Worm (Caenorhabditis elegans): ENCODE data around the gene T22B7.22.

The T22B7.22 gene

DNA sequence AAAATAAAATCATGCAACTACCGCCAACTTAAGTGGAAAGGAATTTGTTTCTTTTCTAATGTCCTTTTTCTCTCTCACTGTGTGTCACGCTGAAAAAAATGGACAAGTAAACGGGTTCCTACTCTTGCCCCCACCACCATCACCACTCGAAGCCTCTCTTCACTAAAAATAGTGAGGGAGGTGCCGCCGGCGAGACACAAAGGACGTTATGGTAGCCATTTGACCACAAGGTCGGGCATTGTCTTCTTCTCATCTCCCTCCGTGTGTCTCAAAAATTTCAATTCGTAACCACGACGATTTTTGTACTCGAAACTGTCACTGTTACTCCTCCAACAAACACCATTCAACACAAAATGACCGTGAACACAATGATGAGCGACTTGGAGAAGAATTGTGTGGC is at the start of gene T22B7.22:
Gene T22B7.22, plus strand, starts transcription at position 354 of the 400 bp plus-strand sequence.
- no peak for TF ChIP-seq him-1 (tag; optimal IDR thresholded peaks at IDR 0.05)
- TF ChIP-seq dao-5 (tag; optimal IDR thresholded peaks at IDR 0.05), result no peak
- no peak for TF ChIP-seq W03F9.2 (tag; optimal IDR thresholded peaks at IDR 0.05)

DNA sequence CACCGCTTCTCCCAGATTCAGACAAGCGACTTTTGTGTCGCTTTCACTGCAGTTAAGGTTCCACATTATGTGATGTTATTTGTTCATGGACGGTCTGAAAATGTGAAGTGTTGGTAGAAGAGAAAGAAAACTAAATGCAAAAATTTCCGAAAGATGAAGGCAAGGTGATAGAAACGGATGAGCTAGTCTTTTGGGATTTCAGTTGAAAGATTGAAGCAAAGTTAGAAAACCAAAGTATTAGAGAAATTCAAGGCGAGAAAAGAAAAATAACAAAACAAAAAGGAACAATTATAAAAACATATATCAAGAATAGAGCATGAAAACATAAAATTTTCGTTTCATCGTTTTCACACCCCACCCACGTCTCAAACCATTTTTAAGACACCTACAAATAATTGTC is 48.6 kb upstream of the T22B7.22 start, which contains the start of gene octr-1:
Gene octr-1, minus strand, starts transcription at position 101 of the 400 bp plus-strand sequence.
- TF ChIP-seq him-1 (tag; optimal IDR thresholded peaks at IDR 0.05) (no peak), dao-5 (tag; optimal IDR thresholded peaks at IDR 0.05) (no peak), W03F9.2 (tag; optimal IDR thresholded peaks at IDR 0.05) (no peak)

DNA sequence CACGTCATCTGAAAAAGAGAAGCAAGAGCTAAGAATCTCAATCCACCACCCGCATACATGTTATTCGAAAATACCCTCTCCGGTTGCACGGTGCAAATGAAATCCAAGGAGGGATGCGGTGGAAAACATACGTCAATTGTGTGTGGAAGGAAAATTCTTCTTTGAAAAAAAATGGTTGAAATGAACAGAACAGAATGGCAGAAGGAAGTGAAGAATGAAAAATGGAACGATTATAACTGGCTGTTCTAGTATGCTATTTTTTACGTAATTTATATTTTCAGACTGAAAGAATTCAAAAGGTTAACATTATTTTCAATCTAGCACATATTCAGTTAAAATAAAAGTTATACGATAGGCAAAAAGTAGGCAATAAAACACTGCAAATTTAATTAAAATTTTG is 43.8 kb upstream of the T22B7.22 start:
- TF ChIP-seq W03F9.2 (tag; optimal IDR thresholded peaks at IDR 0.05), result no peak
- TF ChIP-seq him-1 (tag; optimal IDR thresholded peaks at IDR 0.05), result no peak
- no peak for TF ChIP-seq dao-5 (tag; optimal IDR thresholded peaks at IDR 0.05)

DNA sequence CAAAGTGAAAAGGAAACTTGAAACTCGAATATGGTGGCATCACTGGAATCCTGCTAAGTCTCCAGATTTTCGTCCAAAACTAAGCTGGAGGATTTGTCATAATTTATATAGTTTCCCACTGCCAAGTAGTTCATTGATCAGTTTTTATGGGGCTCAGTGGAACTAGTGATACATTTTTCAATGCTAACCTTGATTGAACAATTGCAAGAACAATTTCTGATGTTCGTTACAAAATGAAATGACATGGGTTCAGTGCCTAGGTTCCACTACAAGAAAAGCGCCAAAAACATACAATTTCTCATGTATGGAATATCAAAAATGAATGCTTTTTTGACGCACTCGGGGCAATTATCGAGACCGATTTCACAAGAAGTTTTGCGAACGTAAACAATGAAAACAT is 38.0 kb upstream of the T22B7.22 start:
- TF ChIP-seq W03F9.2 (tag; optimal IDR thresholded peaks at IDR 0.05), result no peak
- no peak for TF ChIP-seq him-1 (tag; optimal IDR thresholded peaks at IDR 0.05)
- TF ChIP-seq dao-5 (tag; optimal IDR thresholded peaks at IDR 0.05), result no peak

DNA sequence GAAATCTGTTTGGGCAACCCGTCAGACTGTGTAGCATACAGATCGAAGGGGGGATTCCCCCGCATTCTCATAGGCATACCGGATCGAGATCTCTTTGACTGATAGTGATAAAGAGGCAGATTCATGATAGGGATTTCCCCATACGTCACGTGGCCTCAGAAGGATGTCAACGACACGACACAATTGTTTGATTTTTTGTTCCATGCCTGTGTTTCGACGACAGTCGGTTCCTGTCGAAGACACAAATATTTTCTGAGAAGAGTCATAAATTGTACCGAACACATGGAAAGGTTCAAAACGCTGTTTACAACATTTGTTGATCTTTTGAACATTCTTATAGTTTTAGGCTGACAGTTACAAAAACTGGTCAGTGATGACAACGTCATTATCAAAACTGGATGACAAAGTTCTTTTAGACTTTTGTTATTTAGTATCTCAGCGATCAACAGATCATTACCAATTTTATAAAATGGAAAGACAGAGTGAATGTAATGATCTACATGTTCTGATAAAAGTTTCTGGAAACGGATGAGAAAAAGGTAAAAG is 31.3 kb upstream of the T22B7.22 start:
- TF ChIP-seq W03F9.2 (tag; optimal IDR thresholded peaks at IDR 0.05), result no peak
- TF ChIP-seq dao-5 (tag; optimal IDR thresholded peaks at IDR 0.05), result no peak
- TF ChIP-seq him-1 (tag; optimal IDR thresholded peaks at IDR 0.05), result no peak

DNA sequence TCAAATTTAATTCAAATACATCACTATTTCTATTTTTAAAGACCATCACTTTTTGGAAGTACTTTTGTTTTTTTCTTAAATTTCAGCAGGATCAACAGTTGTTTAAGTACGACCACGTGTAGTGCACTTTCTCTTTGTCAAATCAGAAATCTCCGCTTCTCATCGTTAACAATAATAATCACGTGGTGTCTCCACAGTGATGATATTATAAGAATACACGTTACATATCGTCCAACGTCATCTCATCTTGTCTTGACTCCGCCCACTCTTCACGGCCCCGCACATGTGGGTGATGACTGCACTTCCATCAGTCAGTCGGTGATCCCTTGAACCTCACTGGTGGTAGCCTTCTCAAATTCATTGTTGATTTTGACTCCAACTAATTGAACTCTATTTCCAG is 29.8 kb upstream of the T22B7.22 start, which contains the start of gene argn-1:
Gene argn-1, plus strand, starts transcription at position 83 of the 400 bp plus-strand sequence.
- TF ChIP-seq W03F9.2 (tag; optimal IDR thresholded peaks at IDR 0.05) (no peak), dao-5 (tag; optimal IDR thresholded peaks at IDR 0.05) (no peak), him-1 (tag; optimal IDR thresholded peaks at IDR 0.05) (no peak)

DNA sequence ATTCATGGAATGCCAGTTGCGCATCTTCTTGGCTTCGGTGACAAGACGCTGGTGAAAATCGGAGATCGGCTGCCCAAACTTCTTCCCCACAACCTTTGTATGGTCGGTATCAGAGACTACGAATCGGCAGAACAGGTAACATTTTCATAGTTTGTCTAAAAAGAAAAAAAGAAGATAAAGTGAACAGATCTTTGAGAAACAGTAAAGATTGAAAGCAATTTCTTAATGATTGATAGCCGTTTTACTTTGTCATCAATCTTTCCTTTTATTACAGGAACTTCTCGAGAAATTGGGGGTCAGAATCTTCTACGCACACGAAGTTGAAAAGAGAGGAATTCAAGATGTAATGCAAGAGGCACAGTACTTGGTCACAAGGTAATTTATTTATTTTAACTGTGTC is 28.8 kb upstream of the T22B7.22 start:
- no peak for TF ChIP-seq dao-5 (tag; optimal IDR thresholded peaks at IDR 0.05)
- no peak for TF ChIP-seq W03F9.2 (tag; optimal IDR thresholded peaks at IDR 0.05)
- TF ChIP-seq him-1 (tag; optimal IDR thresholded peaks at IDR 0.05), result no peak

DNA sequence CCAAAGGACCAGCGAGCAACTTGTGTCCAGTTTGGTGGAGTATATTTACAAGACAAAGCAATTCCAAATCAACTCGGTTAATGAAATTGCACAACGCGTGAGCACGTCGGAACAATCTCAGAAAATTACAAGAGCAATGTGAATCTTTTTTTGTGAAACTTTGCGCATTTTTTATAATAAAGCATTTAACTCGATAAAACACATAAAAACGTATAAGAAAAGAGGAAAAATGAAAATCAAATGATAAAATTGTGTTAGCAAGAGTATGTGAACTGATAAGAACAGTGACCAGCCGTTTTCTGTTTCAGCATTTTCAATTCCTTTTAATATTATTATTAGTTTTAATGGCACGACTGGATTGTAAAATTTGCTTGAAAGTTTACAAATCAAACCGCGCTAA is 28.1 kb upstream of the T22B7.22 start, which contains the start of gene T22B7.8:
Gene T22B7.8, plus strand, starts transcription at position 301 of the 400 bp plus-strand sequence.
- no peak for TF ChIP-seq him-1 (tag; optimal IDR thresholded peaks at IDR 0.05)
- TF ChIP-seq W03F9.2 (tag; optimal IDR thresholded peaks at IDR 0.05), result no peak

DNA sequence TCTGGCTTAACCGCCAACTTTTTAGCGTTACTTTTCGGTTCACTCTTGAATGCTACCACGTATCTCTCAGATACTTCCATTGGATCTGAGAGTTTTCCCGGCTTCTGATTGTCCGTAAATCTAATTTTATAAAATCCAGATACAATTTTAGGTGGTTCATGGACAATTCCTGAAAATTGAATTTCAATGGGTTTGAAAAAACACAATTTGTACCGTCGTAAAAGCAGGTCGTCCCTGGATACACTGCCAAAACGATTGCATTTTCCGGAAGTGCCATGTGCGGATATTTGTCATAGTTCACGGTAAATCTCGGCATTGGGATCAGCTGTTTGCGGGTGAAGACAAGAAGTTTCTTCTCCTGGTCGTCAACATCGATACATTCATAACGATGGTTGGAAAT is 20.2 kb upstream of the T22B7.22 start:
- TF ChIP-seq dao-5 (tag; optimal IDR thresholded peaks at IDR 0.05) (no peak), him-1 (tag; optimal IDR thresholded peaks at IDR 0.05) (no peak), W03F9.2 (tag; optimal IDR thresholded peaks at IDR 0.05) (no peak)

DNA sequence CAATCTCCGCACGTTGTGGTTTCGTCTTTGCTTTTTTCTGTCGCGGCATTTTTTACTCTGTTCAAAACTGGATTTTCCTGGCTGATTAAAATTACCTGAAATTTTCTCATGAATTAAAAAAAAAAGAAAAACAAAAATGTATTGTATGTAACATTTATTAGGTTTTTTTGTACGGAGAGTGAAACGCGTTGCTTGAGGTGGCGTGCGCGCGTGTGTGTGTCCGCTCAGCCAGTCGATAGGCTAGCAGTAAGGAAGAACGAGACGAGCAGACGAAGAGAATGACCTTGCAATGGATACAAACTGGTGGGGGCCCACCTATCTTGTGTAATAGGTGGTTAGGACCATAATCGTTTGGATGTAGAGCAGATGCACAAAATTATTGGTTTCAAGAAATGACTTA is 18.5 kb upstream of the T22B7.22 start, which contains the start of gene T22B7.4:
Gene T22B7.4, minus strand, starts transcription at position 101 of the 400 bp plus-strand sequence.
- no peak for TF ChIP-seq dao-5 (tag; optimal IDR thresholded peaks at IDR 0.05)
- TF ChIP-seq him-1 (tag; optimal IDR thresholded peaks at IDR 0.05), result no peak
- no peak for TF ChIP-seq W03F9.2 (tag; optimal IDR thresholded peaks at IDR 0.05)

DNA sequence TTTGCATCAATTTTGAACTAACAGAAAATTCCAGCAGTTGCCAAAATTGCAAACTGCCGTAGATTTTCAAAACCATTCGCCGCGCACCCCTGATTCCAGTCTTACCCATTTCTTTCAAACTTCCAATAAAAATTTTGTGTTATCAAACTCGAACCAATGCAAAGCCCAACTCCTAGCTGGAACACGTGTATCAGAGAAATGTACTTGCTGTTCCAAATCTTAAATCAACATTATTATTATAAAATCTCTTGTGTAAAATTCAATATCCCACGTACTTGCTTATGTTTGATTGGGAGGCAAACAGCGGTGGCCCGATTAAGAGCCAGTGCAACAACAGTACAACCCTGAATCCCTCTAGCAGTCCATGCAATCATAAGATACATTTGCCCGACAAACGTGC is 15.7 kb upstream of the T22B7.22 start:
- TF ChIP-seq dao-5 (tag; optimal IDR thresholded peaks at IDR 0.05) (no peak), W03F9.2 (tag; optimal IDR thresholded peaks at IDR 0.05) (no peak), him-1 (tag; optimal IDR thresholded peaks at IDR 0.05) (no peak)

DNA sequence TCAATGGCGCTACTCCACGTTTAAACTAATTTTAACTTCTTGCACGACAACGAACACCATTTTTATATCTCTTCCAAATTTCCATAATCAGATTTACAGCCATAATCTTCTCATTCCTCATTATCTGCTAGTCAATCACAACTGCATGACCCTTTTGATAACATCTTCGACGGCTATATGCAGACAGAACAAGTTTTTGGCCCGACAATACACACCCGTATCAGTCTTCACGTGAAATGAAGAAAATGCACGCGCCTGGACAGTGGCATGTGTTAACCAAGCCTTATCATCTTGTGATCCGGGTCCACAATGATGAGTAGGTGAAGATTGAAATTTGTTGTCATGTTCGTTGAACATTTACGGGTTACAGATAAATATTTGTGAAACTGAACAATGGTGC is 14.2 kb upstream of the T22B7.22 start:
- TF ChIP-seq him-1 (tag; optimal IDR thresholded peaks at IDR 0.05), result no peak
- TF ChIP-seq dao-5 (tag; optimal IDR thresholded peaks at IDR 0.05), result no peak

DNA sequence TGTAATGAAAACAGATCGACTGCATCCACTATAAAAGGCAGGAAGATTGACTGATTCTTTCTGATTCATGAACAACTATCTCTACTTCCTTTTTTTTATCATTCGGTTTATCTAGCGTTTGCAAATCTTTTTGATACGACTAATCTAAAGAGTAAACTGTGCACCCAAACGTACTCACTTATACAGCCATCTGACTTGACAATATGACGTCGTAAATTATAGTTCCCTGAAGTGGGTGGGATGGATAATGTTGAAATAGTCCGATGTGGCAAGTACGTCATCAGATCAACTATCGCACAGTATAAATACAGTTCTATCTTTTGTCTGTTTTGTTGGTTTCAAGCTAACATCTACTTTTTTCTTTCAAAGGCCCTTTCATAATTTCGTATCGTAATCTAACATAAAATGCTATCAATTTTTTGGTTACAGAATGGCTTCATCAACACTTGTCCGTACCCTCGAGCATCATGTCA is 12.8 kb upstream of the T22B7.22 start, which contains the start of gene T22B7.3:
Gene T22B7.3, plus strand, starts transcription at position 423 of the 473 bp plus-strand sequence.
- TF ChIP-seq him-1 (tag; optimal IDR thresholded peaks at IDR 0.05) (no peak), dao-5 (tag; optimal IDR thresholded peaks at IDR 0.05) (no peak)

DNA sequence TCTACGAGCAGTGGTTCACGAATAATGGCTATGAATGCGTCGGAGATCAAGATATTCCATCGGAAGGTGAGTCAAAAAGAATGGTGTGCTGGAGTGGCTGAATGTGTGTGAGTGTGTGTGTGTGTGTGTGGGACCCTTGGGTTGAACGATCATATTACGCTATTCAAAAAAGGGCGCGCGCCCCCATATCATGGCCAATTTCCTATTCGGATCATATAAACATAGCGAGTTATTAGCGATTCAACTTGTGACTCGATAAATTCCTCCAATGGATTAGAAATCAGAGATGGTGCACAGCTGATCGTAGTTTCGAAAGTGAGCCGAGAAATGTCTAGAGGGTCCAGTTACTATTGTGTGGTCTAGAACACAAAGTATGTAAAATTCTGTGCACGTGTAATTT is 11.9 kb upstream of the T22B7.22 start, which contains the start of gene srv-7:
Gene srv-7, minus strand, starts transcription at position 101 of the 400 bp plus-strand sequence.
- TF ChIP-seq W03F9.2 (tag; optimal IDR thresholded peaks at IDR 0.05) (no peak), him-1 (tag; optimal IDR thresholded peaks at IDR 0.05) (no peak)

DNA sequence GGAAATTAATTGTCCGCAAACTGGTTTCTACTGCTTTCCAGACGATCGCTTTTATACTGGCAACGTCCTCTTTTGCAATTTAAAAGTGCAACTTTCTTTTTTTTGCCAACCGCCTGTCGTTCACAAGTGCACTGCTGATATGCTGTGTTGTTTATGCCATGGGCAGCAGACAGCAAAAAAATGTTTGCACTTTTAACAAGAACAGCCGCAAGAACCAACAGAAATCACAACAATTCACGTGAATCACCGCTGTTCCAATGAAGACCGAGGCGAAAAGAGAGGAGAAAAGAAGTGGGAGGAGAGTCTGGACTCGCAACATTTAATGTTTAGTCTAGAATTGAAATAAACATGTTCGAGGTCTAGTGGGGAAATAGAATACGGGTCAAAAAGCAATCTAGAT is 6.0 kb upstream of the T22B7.22 start, which contains the start of gene T22B7.7:
Gene T22B7.7, minus strand, starts transcription at position 262 of the 400 bp plus-strand sequence.
- TF ChIP-seq him-1 (tag; optimal IDR thresholded peaks at IDR 0.05), result no peak
- no peak for TF ChIP-seq W03F9.2 (tag; optimal IDR thresholded peaks at IDR 0.05)
- no peak for TF ChIP-seq dao-5 (tag; optimal IDR thresholded peaks at IDR 0.05)

All from whole organism, L4/young adult.